Fruit fly (Drosophila melanogaster) whole organism, larva: ENCODE data around the gene CG14990.

Experiments
- noc ChIP-seq: fragments of 200-800 bp; sonication (Bioruptor generic); optimal IDR thresholded peaks from 3 replicates; lab custom pipeline; 2019; ENCODE audit warnings: missing biosample characterization, mild to moderate bottlenecking, missing genetic modification characterization, moderate library complexity

Gene CG14990

DNA sequence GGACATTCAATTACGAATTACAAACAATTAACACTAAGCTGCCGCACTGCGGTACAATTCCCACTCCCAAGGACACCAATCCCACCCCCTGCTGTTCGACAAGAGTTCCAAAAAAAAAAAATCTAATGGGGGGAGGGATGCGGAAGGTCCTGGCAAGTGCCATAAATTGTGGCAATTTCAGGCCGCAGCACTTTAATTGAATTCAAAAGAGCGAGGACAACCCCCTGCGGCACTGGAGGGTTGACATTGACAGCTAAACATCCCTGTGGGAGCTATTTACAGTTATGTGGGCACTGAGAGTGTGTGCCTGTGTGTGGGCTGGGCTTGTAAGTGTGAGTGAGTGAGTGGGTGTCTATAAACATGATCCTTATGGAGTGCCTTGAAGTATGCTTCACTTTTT lies 16.1 kb upstream of the CG14990 start:
- no peak for TF ChIP-seq noc (tag; lab: Kevin White, UChicago)

DNA sequence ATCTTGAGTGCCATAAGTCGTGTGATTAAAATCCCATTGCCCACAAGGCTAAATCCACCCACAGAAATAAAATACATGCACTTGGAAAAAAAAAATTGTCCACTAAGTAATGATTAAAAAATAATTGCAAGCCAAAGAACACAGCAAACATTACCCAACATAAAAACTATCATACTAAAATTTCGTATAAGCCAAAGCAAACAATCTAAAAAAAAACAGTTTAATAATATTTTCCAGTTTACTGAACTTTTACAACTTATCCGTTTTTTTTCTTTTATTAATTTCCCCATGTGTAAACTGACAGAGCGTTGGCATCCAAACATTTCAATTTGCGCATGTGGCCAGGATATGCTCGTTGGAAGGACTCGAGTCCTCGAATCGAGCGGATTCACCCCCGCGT lies 12.7 kb upstream of the CG14990 start:
- no peak for TF ChIP-seq noc (tag; lab: Kevin White, UChicago)

DNA sequence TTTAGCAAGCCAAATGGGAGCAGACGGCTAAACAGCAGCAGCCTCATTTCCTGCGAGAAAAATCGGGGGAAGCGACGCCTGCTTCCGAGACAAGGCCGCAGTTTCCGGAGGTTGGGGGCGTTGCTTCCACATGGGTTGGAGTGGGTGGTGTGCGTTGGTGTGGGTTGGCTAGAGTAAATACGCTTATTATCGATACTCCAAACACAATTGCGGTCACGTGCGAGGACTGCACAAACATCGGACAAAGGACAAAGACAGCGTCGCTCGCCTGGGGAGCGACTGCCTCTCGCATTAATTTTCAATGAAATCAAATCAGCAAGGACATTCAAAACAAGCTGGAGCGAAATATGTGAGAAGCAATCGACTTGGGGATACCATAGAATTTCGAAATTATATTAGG lies 11.8 kb upstream of the CG14990 start:
- TF ChIP-seq noc (tag; lab: Kevin White, UChicago) = no peak

DNA sequence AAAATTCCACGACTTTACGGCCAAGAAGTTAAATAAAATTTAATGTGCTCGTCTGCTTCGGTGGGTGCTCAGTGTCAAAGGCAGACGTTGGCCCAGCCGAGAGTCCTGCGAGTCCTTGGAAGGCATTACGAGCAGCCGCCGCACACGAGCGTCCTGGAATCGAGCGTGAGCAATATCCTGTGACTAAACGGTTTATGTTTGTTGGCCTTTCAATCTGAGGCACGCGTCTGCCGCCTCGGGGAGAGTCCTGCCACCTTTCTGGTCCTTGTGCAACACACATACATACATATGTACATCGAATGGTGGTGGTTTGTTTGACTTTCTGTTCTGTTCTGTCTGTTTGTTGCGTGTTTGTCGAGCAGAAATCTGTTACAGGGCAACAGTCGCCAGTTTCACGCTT lies 9.6 kb upstream of the CG14990 start:
- no peak for TF ChIP-seq noc (tag; lab: Kevin White, UChicago)

DNA sequence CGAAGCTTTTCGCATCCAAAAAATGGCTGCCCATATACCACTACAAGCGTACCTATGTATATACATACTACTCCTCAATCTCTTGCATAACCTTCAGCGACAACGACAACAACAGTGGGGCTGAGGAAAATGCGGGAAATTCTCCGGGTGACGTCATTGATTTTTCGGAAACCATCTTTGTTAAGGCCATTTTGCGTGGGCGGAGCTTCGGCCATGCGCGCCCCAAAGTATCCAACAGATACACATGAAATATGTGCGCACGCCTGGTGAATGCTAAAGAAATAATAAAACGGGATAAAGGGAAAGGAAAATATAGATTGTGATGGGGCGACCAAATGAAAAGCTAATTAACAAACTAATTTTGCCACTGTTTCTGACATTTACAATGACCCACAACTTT lies 7.1 kb upstream of the CG14990 start:
- TF ChIP-seq noc (tag; lab: Kevin White, UChicago) = no peak

DNA sequence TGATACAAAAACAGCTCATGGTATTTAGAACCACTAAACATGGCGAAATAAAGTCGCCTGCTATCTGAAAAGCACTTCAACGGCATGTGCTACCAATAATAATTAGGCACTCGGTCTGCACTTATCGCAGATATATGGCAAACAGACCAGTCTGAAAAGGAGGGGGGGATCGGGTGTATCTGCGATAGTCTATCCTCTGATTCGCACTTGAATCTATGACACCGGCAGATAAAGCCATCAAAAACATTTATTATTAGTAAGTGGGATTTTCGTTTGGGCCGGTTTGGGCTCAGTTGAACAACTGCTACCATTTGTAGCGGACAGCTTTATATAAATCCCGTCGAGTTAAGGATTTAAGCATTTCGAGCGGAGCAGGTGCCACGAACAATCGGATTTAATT lies 5.7 kb upstream of the CG14990 start, which contains the start of gene CG14989:
Gene CG14989, plus strand, starts transcription at position 301 of the 400 bp plus-strand sequence.
- no peak for TF ChIP-seq noc (tag; lab: Kevin White, UChicago)

DNA sequence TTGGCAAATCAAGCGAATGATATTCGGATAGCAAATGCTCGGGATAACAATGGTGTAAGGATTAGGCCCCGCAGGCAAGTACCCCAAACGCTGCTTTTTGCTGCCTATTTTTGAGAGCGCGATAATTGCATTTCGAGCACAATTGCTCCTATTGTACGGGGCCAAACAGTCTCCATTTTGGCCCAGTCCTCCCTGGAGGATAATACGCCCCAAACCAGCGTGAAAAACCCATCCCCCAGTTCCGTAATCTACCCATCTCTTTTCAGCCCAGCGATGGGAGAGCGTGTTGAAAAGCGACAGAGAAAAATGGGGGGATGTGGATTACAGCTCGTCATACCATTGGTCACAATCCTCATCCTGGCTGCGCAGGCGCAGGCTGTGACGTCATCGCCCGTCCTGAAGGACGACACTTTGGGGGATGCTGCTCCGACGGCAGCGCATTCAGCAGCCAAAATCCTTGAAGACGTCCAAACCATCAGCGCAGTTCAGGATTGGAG lies 4.3 kb upstream of the CG14990 start, which contains the start of gene Gad1:
Gene Gad1, minus strand, starts transcription at position 51 of the 497 bp plus-strand sequence.
- TF ChIP-seq noc (tag; lab: Kevin White, UChicago) = no peak

DNA sequence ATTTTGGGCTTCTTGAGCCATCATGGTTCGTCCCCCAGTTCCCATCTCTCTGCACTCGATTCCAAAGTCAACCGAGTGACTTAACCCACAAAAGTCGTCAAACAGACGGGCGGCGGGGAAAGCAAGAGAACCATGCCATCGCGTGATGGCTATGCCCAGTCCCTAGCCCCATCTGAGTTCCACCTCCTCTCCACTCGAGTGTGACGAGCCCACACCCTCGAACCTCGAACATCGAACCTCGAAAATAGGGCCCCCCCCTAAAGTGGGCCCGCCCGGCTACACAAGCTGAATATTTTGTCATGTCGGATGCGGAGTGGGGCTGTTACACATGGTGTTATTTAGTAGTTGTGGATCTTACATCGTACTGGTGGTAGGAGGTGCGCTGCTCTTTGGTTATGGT lies 3.5 kb downstream of the CG14990 start:
- no peak for TF ChIP-seq noc (tag; lab: Kevin White, UChicago)

DNA sequence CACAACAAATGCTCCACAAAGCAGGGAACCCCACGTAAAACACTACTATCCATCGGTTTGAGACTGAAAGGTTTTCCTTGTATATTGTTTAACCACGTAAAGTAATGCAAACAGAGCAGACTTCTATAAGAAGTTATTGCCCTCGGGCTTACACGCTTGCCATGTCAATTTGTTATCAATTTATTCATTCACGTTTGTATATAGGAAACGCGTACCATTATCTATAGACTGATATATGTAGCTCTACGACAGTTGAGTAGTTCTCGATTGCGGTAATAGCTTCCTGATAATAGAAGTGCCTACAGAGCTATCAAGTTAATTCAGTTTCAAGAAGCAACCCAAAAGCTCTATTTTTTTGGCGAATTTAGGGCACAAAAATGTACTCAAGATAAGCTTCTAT lies 6.2 kb downstream of the CG14990 start:
- no peak for TF ChIP-seq noc (tag; lab: Kevin White, UChicago)

DNA sequence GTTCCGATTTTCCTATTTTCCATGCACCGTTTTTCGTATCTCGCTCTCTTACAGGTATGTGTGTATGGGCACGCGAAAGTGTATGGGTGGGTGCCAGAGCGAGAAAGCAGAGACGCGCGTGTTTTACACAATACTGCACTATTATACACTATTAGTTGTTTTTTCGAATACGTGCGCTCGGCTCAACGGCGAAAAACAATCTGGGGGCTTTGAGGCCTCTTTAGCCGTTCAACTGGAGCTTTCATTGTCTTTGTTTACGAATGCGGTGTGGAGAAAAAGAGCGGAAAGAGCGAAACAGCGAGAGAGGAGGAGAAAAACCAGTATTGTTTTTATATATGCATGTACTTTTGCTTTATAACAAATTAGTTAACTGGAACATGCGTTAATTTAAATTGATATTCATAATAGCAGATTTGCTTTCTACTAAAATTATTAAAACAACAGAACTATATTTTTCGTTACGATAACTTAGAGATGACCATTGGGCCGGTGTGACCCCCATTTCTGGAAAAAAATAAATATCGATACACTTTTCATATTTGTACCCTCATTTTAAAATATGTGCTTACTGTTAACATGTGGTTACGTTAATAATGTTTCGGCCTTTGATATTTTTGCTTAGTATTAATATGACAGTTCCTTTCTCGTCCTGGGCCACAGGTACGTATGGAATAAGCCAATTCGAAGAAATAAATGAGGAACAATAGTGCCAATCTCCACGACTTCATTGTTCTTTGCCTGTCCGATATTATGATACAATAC lies 9.7 kb downstream of the CG14990 start, which contains the start of gene CG14995:
Gene CG14995, minus strand, starts transcription at position 761 of the 762 bp plus-strand sequence.
- peak; percentile 3 for TF ChIP-seq noc (tag; lab: Kevin White, UChicago)

DNA sequence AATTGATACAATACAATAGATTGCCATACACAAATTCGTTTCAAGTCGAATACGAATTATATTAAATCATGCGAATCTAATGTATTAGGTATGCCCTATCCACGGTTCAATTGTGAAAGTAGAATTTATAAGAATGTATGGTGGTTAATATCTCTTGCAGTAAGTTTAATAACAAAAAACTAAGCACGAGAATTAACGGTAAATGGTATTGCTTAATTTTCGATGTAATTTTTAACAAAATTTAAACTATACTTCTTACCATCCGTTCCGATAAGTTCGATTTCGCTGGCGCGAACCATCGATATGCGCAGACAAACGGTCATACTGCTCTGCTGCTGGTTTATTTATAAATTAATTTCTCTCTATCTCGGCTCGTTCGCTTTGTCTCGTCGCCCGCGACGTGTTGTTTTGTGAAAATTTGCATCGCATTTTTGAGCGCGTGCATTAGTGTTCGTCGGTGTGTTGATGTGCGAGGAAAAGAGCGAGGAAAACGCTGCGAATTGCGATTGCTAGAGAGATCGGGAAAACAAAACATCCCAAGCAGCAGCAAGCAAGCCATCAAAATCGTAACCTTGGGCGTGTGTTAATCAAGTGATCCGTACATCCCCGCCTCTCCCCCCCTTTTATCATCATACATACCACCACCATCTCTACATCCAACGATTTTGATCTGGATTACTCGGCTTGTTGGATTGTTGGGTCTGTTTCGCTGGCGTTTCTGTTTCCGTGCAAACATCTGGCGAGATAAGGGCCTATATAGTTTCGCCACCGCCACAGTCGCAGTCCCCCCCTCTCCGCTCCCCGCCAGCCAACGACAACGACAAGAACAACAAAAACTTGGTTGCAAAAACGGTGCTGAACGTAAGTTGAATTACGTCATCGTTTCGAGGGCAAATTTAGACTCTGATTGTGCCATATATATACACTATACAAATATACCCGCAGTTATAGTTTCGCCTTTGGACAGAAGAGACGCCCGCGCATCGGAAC lies 10.5 kb downstream of the CG14990 start, which contains the start of gene Fit1:
Gene Fit1, plus strand, starts transcription at position 307 of the 990 bp plus-strand sequence.
- TF ChIP-seq noc (tag; lab: Kevin White, UChicago) = peak; percentile 48

DNA sequence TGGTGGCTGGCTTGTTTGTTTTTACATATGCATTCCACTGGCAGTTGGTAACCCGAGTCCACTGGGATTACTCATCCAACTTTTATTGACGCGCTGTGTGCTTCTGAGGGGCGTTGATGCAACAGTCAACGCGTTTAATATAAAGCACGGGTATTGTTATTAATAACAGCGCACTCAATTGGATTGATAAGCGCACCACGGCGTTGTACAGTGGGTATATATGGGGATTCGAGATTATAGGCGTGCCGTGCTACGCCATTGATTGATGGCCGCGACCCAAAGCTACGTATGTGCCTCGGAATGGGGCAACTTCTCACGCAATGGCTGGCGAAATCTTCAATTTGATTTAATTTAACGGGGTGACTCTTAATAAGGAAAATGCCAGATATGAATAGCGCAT lies 14.1 kb downstream of the CG14990 start:
- TF ChIP-seq noc (tag; lab: Kevin White, UChicago) = no peak

DNA sequence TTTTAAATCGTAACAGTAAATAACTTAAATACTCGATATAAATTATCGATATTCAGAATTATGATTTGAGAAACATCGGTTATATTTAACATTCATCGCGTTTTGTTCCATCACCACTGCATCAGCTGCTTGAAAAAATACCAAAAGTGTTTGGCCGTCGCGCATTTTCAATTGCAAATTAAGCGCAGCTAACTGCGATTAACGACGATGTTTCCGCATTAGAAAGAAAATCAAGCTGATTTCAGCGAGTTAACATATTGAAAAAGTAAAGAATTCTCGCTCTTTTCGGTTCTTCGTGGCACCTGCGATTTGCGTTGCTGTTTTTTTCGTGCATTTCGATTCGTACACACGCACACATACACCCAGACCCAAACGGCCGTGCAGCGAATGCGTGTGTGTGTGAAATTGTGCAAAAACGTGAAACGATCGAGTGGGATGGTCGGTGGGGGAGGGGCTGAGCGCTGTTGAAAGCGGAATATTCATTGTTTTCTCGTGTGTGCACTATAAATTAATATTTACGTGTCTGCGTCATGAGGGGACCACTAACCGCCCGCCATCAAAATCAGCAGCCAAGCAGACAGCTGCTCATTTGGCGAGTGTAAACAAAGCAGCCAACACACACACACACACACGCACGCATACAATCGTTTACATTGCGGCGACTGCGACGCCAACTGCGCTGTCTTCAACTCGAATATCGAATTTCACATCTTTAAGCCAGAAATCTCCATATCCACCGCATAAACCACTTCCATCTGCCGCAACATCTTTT lies 15.3 kb downstream of the CG14990 start, which contains the start of gene Ack:
Gene Ack, plus strand, starts transcription at position 115 of the 772 bp plus-strand sequence.
- no peak for TF ChIP-seq noc (tag; lab: Kevin White, UChicago)

DNA sequence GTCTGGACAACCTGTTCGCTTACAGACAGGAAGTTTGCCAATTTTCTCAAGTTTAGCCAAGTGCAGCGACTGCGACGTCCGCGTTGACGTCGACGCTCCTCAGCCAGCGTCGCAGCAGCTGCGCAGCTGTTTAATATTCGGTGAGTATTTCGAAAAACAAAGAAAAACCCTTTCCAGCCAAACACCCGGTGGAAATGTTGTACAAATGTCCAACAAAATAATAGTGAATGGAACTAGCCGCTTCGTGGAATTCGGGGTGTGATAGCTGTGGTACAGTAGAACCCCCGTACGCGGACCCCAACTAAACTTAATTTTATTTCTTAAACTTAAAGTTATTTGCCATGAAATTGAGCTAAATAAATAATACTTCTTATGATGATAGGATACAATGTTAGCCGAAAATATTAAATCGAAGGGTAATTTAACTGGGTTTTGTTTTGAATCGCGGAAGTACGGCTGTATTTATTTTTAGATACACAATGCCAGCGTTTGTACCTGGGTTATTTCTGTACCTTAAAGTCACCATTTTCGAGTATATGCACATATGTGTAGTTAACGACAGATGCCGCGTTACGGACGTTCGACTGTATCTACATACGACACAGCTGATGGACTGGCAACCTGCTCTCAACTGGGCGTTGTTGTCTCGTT lies 16.0 kb downstream of the CG14990 start:
- TF ChIP-seq noc (tag; lab: Kevin White, UChicago) = peak; percentile 86
